Worm (Caenorhabditis elegans) whole organism, L3 larva: ENCODE measurements around the gene cpt-6.

Source experiments
- ceh-28 ChIP-seq: fragments of 150-350 bp; optimal IDR thresholded peaks from 2 replicates; lab custom pipeline; 2014; ENCODE audit warnings: missing biosample characterization, missing genetic modification reagents, missing genetic modification characterization
- elt-3 ChIP-seq, 3 experiments: fragments of 150-350 bp in 1 of 3; sonication (generic microtip) in 2 of 3; optimal IDR thresholded peaks; 2 replicates in 2 of 3; 4 replicates in 1 of 3; lab custom pipeline; 2014 to 2017; ENCODE audit warnings: missing biosample characterization in 3 of 3, missing genetic modification characterization in 3 of 3
- fkh-10 ChIP-seq: sonication (generic microtip); optimal IDR thresholded peaks from 2 replicates; lab custom pipeline; 2017; ENCODE audit warnings: missing biosample characterization, missing genetic modification reagents, missing genetic modification characterization
- lin-15B ChIP-seq: fragments of 150-350 bp; optimal IDR thresholded peaks from 2 replicates; lab custom pipeline; 2014; ENCODE audit warnings: missing biosample characterization, missing genetic modification characterization
- nhr-12 ChIP-seq: fragments of 150-350 bp; optimal IDR thresholded peaks from 2 replicates; lab custom pipeline; 2014; ENCODE audit warnings: missing biosample characterization, missing genetic modification characterization
- nhr-237 ChIP-seq: fragments of 150-350 bp; optimal IDR thresholded peaks from 2 replicates; lab custom pipeline; 2014; ENCODE audit warnings: missing biosample characterization, missing genetic modification characterization
- nhr-76 ChIP-seq: fragments of 150-350 bp; sonication (generic microtip); optimal IDR thresholded peaks from 5 replicates; lab custom pipeline; 2014; ENCODE audit warnings: missing biosample characterization, missing genetic modification characterization
- nhr-77 ChIP-seq: fragments of 150-350 bp; optimal IDR thresholded peaks from 2 replicates; lab custom pipeline; 2014; ENCODE audit warnings: missing biosample characterization, missing genetic modification characterization
- snpc-4 ChIP-seq: fragments of 150-350 bp; optimal IDR thresholded peaks from 2 replicates; lab custom pipeline; 2014; ENCODE audit warnings: missing biosample characterization, missing genetic modification characterization
- tbx-2 ChIP-seq: sonication (generic microtip); optimal IDR thresholded peaks from 2 replicates; lab custom pipeline; 2016; ENCODE audit warnings: mild to moderate bottlenecking, missing genetic modification characterization, missing compliant biosample characterization
- unc-39 ChIP-seq: sonication (generic microtip); optimal IDR thresholded peaks from 4 replicates; lab custom pipeline; 2017; ENCODE audit warnings: missing biosample characterization, missing genetic modification characterization
- zag-1 ChIP-seq: fragments of 150-350 bp; optimal IDR thresholded peaks from 2 replicates; lab custom pipeline; 2014; ENCODE audit warnings: missing biosample characterization, missing genetic modification characterization
- ztf-11 ChIP-seq: fragments of 150-350 bp; optimal IDR thresholded peaks from 2 replicates; lab custom pipeline; 2014; ENCODE audit warnings: missing biosample characterization, missing genetic modification characterization

DNA sequence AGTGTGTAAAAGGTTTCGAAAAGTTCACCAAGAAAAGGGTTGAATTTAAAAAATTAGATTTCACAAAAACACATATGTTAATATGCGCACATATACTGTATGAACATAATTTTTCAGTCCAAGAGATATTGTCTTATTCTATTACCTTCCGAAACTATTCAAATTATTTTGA is 24.4 kb upstream of the cpt-6 start, which contains the start of gene F46E10.3:
- TF ChIP-seq nhr-76 (tag; lab: Kevin White, UChicago) (no peak), nhr-237 (no peak), ztf-11 (no peak), zag-1 (tag; lab: Kevin White, UChicago) (no peak), elt-3 (tag; optimal IDR thresholded peaks at IDR 0.05; lab: Kevin White, UChicago) (no peak), fkh-10 (GFP tag; lab: Kevin White, UChicago) (no peak), nhr-12 (tag; lab: Kevin White, UChicago) (no peak), snpc-4 (no peak), tbx-2 (no peak), ceh-28 (tag; lab: Kevin White, UChicago) (no peak), lin-15B (no peak), unc-39 (no peak), nhr-77 (no peak)
